Worm (Caenorhabditis elegans) whole organism, young adult: ENCODE data around the gene syf-3.

Experiments
- B0019.2 ChIP-seq: fragments of 200-800 bp; sonication (Bioruptor generic); conservative IDR thresholded peaks from 2 replicates; pipeline ENCODE4 v1.3.6; 2022; ENCODE audit warnings: missing genetic modification reagents, missing genetic modification characterization, missing compliant biosample characterization
- C06A6.2 ChIP-seq: fragments of 200-800 bp; sonication (Bioruptor generic); conservative IDR thresholded peaks from 2 replicates; pipeline ENCODE4 v1.3.6; 2022; ENCODE audit warnings: missing genetic modification characterization, missing compliant biosample characterization
- C17E4.6 ChIP-seq: fragments of 200-800 bp; sonication (Bioruptor generic); IDR thresholded peaks from 2 replicates; pipeline ENCODE4 v1.3.6; 2022; ENCODE audit warnings: missing genetic modification reagents, missing genetic modification characterization, missing compliant biosample characterization
- F22D6.2 ChIP-seq: sonication (generic microtip); optimal IDR thresholded peaks from 2 replicates; lab custom pipeline; 2016; ENCODE audit warnings: mild to moderate bottlenecking, missing genetic modification characterization, missing compliant biosample characterization
- F23B12.7 ChIP-seq: sonication (generic microtip); optimal IDR thresholded peaks from 2 replicates; lab custom pipeline; 2017; ENCODE audit warnings: missing genetic modification characterization, mild to moderate bottlenecking, missing compliant biosample characterization, antibody characterized with exemption, moderate library complexity; ENCODE audit not compliant: insufficient read depth
- F49E8.2 ChIP-seq: sonication (generic microtip); optimal IDR thresholded peaks from 3 replicates; lab custom pipeline; 2017; ENCODE audit warnings: missing genetic modification characterization, mild to moderate bottlenecking, missing compliant biosample characterization, antibody characterized with exemption, moderate library complexity; ENCODE audit not compliant: insufficient read depth
- F52B5.7 ChIP-seq: sonication (generic microtip); optimal IDR thresholded peaks from 2 replicates; lab custom pipeline; 2016; ENCODE audit warnings: mild to moderate bottlenecking, missing genetic modification characterization, missing compliant biosample characterization
- K12H6.12 ChIP-seq: fragments of 200-800 bp; sonication (Bioruptor generic); optimal IDR thresholded peaks from 2 replicates; lab custom pipeline; 2018; ENCODE audit warnings: mild to moderate bottlenecking, missing genetic modification characterization, missing compliant biosample characterization
- Y53G8AR.9 ChIP-seq: fragments of 200-800 bp; sonication (Bioruptor generic); conservative IDR thresholded peaks from 2 replicates; pipeline ENCODE4 v1.3.6; 2022; ENCODE audit warnings: missing genetic modification reagents, missing genetic modification characterization, missing compliant biosample characterization
- Y56A3A.18 ChIP-seq: fragments of 200-800 bp; sonication (Bioruptor generic); IDR thresholded peaks from 2 replicates; pipeline ENCODE4 v1.3.6; 2022; ENCODE audit warnings: missing genetic modification reagents, missing genetic modification characterization, missing compliant biosample characterization
- ZK185.1 ChIP-seq: sonication (generic microtip); optimal IDR thresholded peaks from 2 replicates; lab custom pipeline; 2016; ENCODE audit warnings: mild to moderate bottlenecking, missing genetic modification characterization, missing compliant biosample characterization; ENCODE audit not compliant: poor library complexity, severe bottlenecking
- aptf-2 ChIP-seq: fragments of 200-800 bp; sonication (Bioruptor generic); conservative IDR thresholded peaks from 2 replicates; pipeline ENCODE4 v1.3.6; 2022; ENCODE audit warnings: missing genetic modification reagents, missing genetic modification characterization, missing compliant biosample characterization
- aptf-3 ChIP-seq: fragments of 200-800 bp; sonication (Bioruptor generic); IDR thresholded peaks from 2 replicates; pipeline ENCODE4 v1.3.6; 2022; ENCODE audit warnings: missing genetic modification characterization, missing compliant biosample characterization
- attf-5 ChIP-seq: fragments of 200-800 bp; sonication (Bioruptor generic); optimal IDR thresholded peaks from 2 replicates; lab custom pipeline; 2018; ENCODE audit warnings: mild to moderate bottlenecking, missing genetic modification characterization, missing compliant biosample characterization
- ccch-3 ChIP-seq: fragments of 200-800 bp; sonication (Bioruptor generic); optimal IDR thresholded peaks from 2 replicates; lab custom pipeline; 2018; ENCODE audit warnings: mild to moderate bottlenecking, missing genetic modification characterization, missing compliant biosample characterization
- ceh-40 ChIP-seq: fragments of 200-800 bp; sonication (Bioruptor generic); IDR thresholded peaks from 2 replicates; pipeline ENCODE4 v1.3.6; 2022; ENCODE audit warnings: missing genetic modification characterization, missing compliant biosample characterization
- ceh-79 ChIP-seq: sonication (generic microtip); optimal IDR thresholded peaks from 2 replicates; lab custom pipeline; 2017; ENCODE audit warnings: mild to moderate bottlenecking, missing genetic modification characterization, missing compliant biosample characterization
- ceh-91 ChIP-seq: fragments of 200-800 bp; sonication (Bioruptor generic); IDR thresholded peaks from 2 replicates; pipeline ENCODE4 v1.3.6; 2022; ENCODE audit warnings: missing genetic modification reagents, missing genetic modification characterization, missing compliant biosample characterization
- dox-1 ChIP-seq: fragments of 200-800 bp; sonication (Bioruptor generic); IDR thresholded peaks from 2 replicates; pipeline ENCODE4 v1.3.6; 2022; ENCODE audit warnings: missing genetic modification reagents, missing genetic modification characterization, missing compliant biosample characterization
- dpl-1 ChIP-seq: fragments of 150-350 bp; optimal IDR thresholded peaks from 2 replicates; lab custom pipeline; 2014; ENCODE audit warnings: missing biosample characterization, missing genetic modification reagents, missing genetic modification characterization
- efl-1 ChIP-seq: fragments of 150-350 bp; optimal IDR thresholded peaks from 2 replicates; lab custom pipeline; 2014; ENCODE audit warnings: missing biosample characterization, missing genetic modification reagents, missing genetic modification characterization
- egrh-3 ChIP-seq: fragments of 200-800 bp; sonication (Bioruptor generic); IDR thresholded peaks from 2 replicates; pipeline ENCODE4 v1.3.6; 2022; ENCODE audit warnings: missing genetic modification reagents, missing genetic modification characterization, missing compliant biosample characterization
- ets-4 ChIP-seq: fragments of 200-800 bp; sonication (Bioruptor generic); optimal IDR thresholded peaks from 2 replicates; lab custom pipeline; 2018; ENCODE audit warnings: mild to moderate bottlenecking, missing genetic modification characterization, missing compliant biosample characterization
- fkh-3 ChIP-seq: sonication (generic microtip); optimal IDR thresholded peaks from 2 replicates; lab custom pipeline; 2016; ENCODE audit warnings: mild to moderate bottlenecking, missing genetic modification characterization, missing compliant biosample characterization
- hlh-12 ChIP-seq: sonication (generic microtip); optimal IDR thresholded peaks from 2 replicates; lab custom pipeline; 2016; ENCODE audit warnings: missing genetic modification characterization, missing compliant biosample characterization
- lag-1 ChIP-seq: fragments of 200-800 bp; sonication (Bioruptor generic); IDR thresholded peaks from 2 replicates; pipeline ENCODE4 v1.3.6; 2022; ENCODE audit warnings: missing genetic modification reagents, missing genetic modification characterization, missing compliant biosample characterization
- let-607 ChIP-seq, 2 experiments: fragments of 200-800 bp in 1 of 2; sonication (Bioruptor generic) in 1 of 2; sonication (generic microtip) in 1 of 2; optimal IDR thresholded peaks; 2 replicates each; lab custom pipeline; 2016 to 2018; ENCODE audit warnings: mild to moderate bottlenecking in 2 of 2, missing compliant biosample characterization in 2 of 2, missing genetic modification characterization in 2 of 2, moderate library complexity in 2 of 2, missing genotype in 1 of 2
- lin-40 ChIP-seq: sonication (generic microtip); optimal IDR thresholded peaks from 2 replicates; lab custom pipeline; 2016; ENCODE audit warnings: missing genetic modification characterization, mild to moderate bottlenecking, missing compliant biosample characterization, missing genotype, missing genetic modification reagents
- lin-54 ChIP-seq: fragments of 200-800 bp; sonication (Bioruptor generic); optimal IDR thresholded peaks from 2 replicates; lab custom pipeline; 2018; ENCODE audit warnings: mild to moderate bottlenecking, missing genetic modification characterization, missing compliant biosample characterization
- lir-1 ChIP-seq: fragments of 200-800 bp; sonication (Bioruptor generic); conservative IDR thresholded peaks from 2 replicates; pipeline ENCODE4 v1.3.6; 2022; ENCODE audit warnings: missing genetic modification reagents, missing genetic modification characterization, missing compliant biosample characterization
- madf-3 ChIP-seq: fragments of 200-800 bp; sonication (Bioruptor generic); IDR thresholded peaks from 2 replicates; pipeline ENCODE4 v1.3.6; 2022; ENCODE audit warnings: missing genetic modification reagents, missing genetic modification characterization, missing compliant biosample characterization
- madf-6 ChIP-seq: fragments of 200-800 bp; sonication (Bioruptor generic); IDR thresholded peaks from 2 replicates; pipeline ENCODE4 v1.3.6; 2022; ENCODE audit warnings: missing genetic modification reagents, missing genetic modification characterization, missing compliant biosample characterization
- mcd-1 ChIP-seq: fragments of 200-800 bp; sonication (Bioruptor generic); IDR thresholded peaks from 2 replicates; pipeline ENCODE4 v1.3.6; 2022; ENCODE audit warnings: missing genetic modification reagents, missing genetic modification characterization, missing compliant biosample characterization
- nhr-90 ChIP-seq: sonication (generic microtip); optimal IDR thresholded peaks from 2 replicates; lab custom pipeline; 2016; ENCODE audit warnings: missing genotype, mild to moderate bottlenecking, missing genetic modification characterization, missing compliant biosample characterization
- pha-4 ChIP-seq: fragments of 150-350 bp; sonication (generic microtip); optimal IDR thresholded peaks from 2 replicates; lab custom pipeline; 2014; ENCODE audit warnings: missing biosample characterization, missing genetic modification reagents, missing genetic modification characterization
- rcor-1 ChIP-seq: fragments of 200-800 bp; sonication (Bioruptor generic); IDR thresholded peaks from 2 replicates; pipeline ENCODE4 v1.3.6; 2022; ENCODE audit warnings: missing genetic modification reagents, missing genetic modification characterization, missing compliant biosample characterization
- rec-8 ChIP-seq, 2 experiments: sonication (generic microtip); optimal IDR thresholded peaks; 2 replicates each; lab custom pipeline; 2016; ENCODE audit warnings: mild to moderate bottlenecking in 2 of 2, missing genetic modification characterization in 2 of 2, missing genetic modification reagents in 2 of 2, missing genotype in 2 of 2, missing biosample characterization in 1 of 2, missing compliant biosample characterization in 1 of 2, moderate library complexity in 1 of 2
- sdz-38 ChIP-seq: sonication (generic microtip); optimal IDR thresholded peaks from 2 replicates; lab custom pipeline; 2016; ENCODE audit warnings: missing genotype, missing genetic modification characterization, missing compliant biosample characterization
- snpc-4 ChIP-seq, 5 experiments: fragments of 150-350 bp in 1 of 5; sonication (generic microtip) in 4 of 5; optimal IDR thresholded peaks; 2 replicates each; lab custom pipeline; 2014 to 2018; ENCODE audit warnings: missing genetic modification characterization in 5 of 5, missing biosample characterization in 3 of 5, antibody characterized with exemption in 2 of 5, mild to moderate bottlenecking in 2 of 5, missing compliant biosample characterization in 2 of 5, missing genotype in 2 of 5, moderate library complexity in 2 of 5, missing genetic modification reagents in 1 of 5
- unc-130 ChIP-seq: sonication (generic microtip); optimal IDR thresholded peaks from 2 replicates; lab custom pipeline; 2016; ENCODE audit warnings: missing genetic modification reagents, missing genetic modification characterization, missing compliant biosample characterization
- unc-62 ChIP-seq: fragments of 150-350 bp; optimal IDR thresholded peaks from 2 replicates; lab custom pipeline; 2014; ENCODE audit warnings: missing biosample characterization, missing genetic modification reagents, missing genetic modification characterization
- zfh-2 ChIP-seq: fragments of 200-800 bp; sonication (Bioruptor generic); conservative IDR thresholded peaks from 2 replicates; pipeline ENCODE4 v1.3.6; 2022; ENCODE audit warnings: missing genetic modification reagents, missing genetic modification characterization, missing compliant biosample characterization
- ztf-22 ChIP-seq: fragments of 200-800 bp; sonication (Bioruptor generic); optimal IDR thresholded peaks from 2 replicates; lab custom pipeline; 2018; ENCODE audit warnings: mild to moderate bottlenecking, missing genetic modification characterization, moderate library complexity, missing compliant biosample characterization

Gene syf-3

DNA sequence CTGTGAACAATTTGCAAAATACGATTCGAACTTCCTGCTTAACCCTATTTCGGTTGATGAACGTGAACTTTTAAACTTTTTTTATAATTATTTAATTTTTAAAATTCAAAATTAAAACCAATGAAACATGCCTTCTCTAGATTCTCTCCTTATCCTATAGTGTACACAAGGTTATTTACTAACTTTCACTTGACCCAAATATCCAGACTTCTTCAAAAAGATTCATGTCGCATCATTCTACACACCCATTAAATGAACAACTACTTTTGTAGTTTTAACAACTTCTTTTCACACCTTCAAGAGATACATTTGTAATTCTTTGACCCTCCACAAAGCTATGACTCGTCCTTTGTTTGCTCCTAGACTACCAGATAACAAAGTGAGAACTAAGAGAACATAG is 42.9 kb downstream of the syf-3 start:
- TF ChIP-seq efl-1 (GFP tag; lab: Kevin White, UChicago) (no peak), nhr-90 (no peak), lir-1 (GFP tag; lab: Robert Waterston, UW) (no peak), attf-5 (GFP tag; lab: Kevin White, UChicago) (no peak), unc-130 (GFP tag; lab: Kevin White, UChicago) (no peak), aptf-3 (GFP tag; lab: Robert Waterston, UW) (no peak), ceh-91 (no peak), dox-1 (GFP tag; lab: Robert Waterston, UW) (no peak), hlh-12 (tag; lab: Kevin White, UChicago) (no peak), C17E4.6 (GFP tag; lab: Robert Waterston, UW) (no peak), B0019.2 (GFP tag; lab: Robert Waterston, UW) (no peak), F52B5.7 (tag; lab: Kevin White, UChicago) (no peak), ets-4 (GFP tag; lab: Kevin White, UChicago) (no peak), snpc-4 (GFP tag; optimal IDR thresholded peaks at IDR 0.05; lab: Kevin White, UChicago) (no peak), snpc-4 (tag; optimal IDR thresholded peaks at IDR 0.05; lab: Kevin White, UChicago) (no peak), mcd-1 (no peak), dpl-1 (GFP tag; lab: Kevin White, UChicago) (no peak), pha-4 (no peak)
- TF ChIP-seq, all 124 proteins: peak for 0

DNA sequence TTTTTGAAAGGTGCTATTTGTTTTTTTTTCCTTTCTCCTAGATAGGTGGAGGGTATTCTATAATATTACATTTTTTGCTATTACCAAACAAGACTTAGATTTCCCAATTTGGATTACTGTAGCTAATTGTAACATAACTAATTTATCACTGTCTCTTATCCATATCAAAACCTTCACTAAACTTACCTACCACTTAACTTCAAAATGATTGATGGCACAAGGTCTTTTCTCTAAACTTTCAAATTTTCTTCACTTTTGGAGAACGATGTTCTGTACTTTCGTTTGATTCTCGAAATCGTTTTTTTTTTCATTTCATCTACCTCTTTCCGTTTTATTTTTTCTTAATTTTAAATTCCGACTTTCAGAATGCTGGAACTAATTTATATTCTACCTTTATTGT is 43.6 kb downstream of the syf-3 start, which contains the start of gene dhs-16:
Gene dhs-16, plus strand, starts transcription at position 366 of the 400 bp plus-strand sequence.
- TF ChIP-seq F23B12.7: no peak

DNA sequence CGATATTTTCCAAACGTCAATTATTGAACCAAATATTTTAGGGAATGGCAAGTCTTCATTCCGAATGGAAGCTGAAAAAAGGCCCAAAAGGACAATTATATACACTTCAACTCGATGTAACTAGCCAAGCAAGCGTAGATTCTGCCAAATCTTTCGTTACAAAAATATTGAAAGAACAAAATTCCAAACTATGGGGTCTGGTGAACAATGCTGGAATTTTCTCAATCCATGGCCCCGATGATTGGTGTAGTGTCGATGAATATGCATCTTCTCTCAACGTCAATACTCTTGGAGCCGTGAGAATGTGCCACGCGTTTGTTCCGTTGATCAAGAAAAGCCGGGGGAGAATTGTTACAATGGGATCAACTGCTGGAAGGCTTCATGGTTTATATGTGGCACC is 44.4 kb downstream of the syf-3 start:
- TF ChIP-seq snpc-4 (GFP tag; optimal IDR thresholded peaks at IDR 0.05; lab: Kevin White, UChicago): no peak
- no peak for TF ChIP-seq snpc-4 (tag; optimal IDR thresholded peaks at IDR 0.05; lab: Kevin White, UChicago)
- TF ChIP-seq ztf-22 (GFP tag; lab: Kevin White, UChicago): no peak
- TF ChIP-seq ceh-40 (GFP tag; lab: Robert Waterston, UW): no peak
- no peak for TF ChIP-seq rcor-1 (GFP tag; lab: Robert Waterston, UW)
- no peak for TF ChIP-seq rec-8 (tag; optimal IDR thresholded peaks at IDR 0.05; lab: Kevin White, UChicago)
- TF ChIP-seq ZK185.1: no peak
- no peak for TF ChIP-seq Y53G8AR.9
- TF ChIP-seq sdz-38 (tag; lab: Kevin White, UChicago): no peak
- TF ChIP-seq lin-40 (tag; lab: Kevin White, UChicago): no peak
- TF ChIP-seq F22D6.2 (tag; lab: Kevin White, UChicago): no peak
- no peak for TF ChIP-seq C06A6.2
- no peak for TF ChIP-seq let-607 (tag; optimal IDR thresholded peaks at IDR 0.05; lab: Kevin White, UChicago)
- no peak for TF ChIP-seq ceh-79 (tag; lab: Kevin White, UChicago)
- no peak for TF ChIP-seq unc-62 (GFP tag; lab: Kevin White, UChicago)
- no peak for TF ChIP-seq aptf-2 (GFP tag; lab: Robert Waterston, UW)

DNA sequence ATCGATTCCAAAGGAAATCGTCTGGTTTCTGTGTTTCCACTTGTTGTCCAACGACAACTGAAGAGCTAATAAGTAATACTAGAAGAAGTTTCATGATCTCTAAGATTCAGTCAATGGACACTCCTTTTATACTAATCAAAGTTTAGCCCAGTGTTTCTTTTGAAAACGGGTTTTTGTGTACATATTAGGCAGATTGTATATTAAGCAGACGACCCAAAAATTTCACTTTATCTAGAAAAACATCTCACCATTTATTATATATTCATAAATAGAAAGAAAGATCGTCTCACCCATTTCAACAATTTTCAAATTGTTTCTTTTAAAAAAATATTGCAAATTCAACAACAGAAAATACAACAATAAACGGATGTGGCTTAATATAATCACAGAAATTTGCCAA is 46.9 kb downstream of the syf-3 start, which contains the start of gene C10F3.7:
Gene C10F3.7, minus strand, starts transcription at position 101 of the 400 bp plus-strand sequence.
- TF ChIP-seq egrh-3 (GFP tag; lab: Robert Waterston, UW) (no peak), zfh-2 (GFP tag; lab: Robert Waterston, UW) (no peak), madf-3 (GFP tag; lab: Robert Waterston, UW) (no peak), sdz-38 (tag; lab: Kevin White, UChicago) (no peak), ets-4 (GFP tag; lab: Kevin White, UChicago) (no peak), unc-62 (GFP tag; lab: Kevin White, UChicago) (no peak), Y56A3A.18 (GFP tag; lab: Robert Waterston, UW) (no peak), madf-6 (GFP tag; lab: Robert Waterston, UW) (no peak), lag-1 (GFP tag; lab: Robert Waterston, UW) (no peak), F49E8.2 (tag; lab: Kevin White, UChicago) (no peak), ccch-3 (GFP tag; lab: Kevin White, UChicago) (no peak), ZK185.1 (no peak), unc-130 (GFP tag; lab: Kevin White, UChicago) (no peak), fkh-3 (tag; lab: Kevin White, UChicago) (no peak), K12H6.12 (tag; lab: Kevin White, UChicago) (no peak), lin-54 (GFP tag; lab: Kevin White, UChicago) (no peak)
- TF ChIP-seq, all 124 proteins: peak for 0
